Worm (Caenorhabditis elegans) whole organism, L3 larva: ENCODE data around the gene rgs-5.

Experiments used
- nhr-25 ChIP-seq: sonication (generic microtip); optimal IDR thresholded peaks from 2 replicates; lab custom pipeline; 2017; ENCODE audit warnings: missing biosample characterization, missing genetic modification characterization
- tbx-2 ChIP-seq: sonication (generic microtip); optimal IDR thresholded peaks from 2 replicates; lab custom pipeline; 2016; ENCODE audit warnings: mild to moderate bottlenecking, missing genetic modification characterization, missing compliant biosample characterization
- ztf-4 ChIP-seq: fragments of 150-350 bp; optimal IDR thresholded peaks from 2 replicates; lab custom pipeline; 2014; ENCODE audit warnings: missing biosample characterization, missing genetic modification characterization

DNA sequence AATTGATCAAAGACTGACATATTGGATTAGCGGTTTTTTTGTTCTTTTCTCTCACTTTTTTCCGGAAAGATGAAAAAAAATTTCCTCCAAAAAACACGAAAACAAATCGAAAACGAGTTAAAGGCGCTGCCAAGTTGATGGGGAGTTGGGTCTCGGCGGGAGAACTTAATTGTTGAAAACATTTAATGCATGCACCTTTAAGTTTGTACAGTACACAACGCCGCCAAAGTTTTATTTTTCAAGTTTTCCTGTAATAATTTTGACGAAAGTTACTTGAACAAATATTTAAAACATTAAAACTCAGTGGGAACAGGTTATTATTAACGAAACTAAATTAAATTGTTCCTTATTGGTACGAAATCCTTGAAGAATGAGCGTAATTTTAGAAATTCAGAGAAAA, 3.1 kb downstream of the rgs-5 start:
- TF ChIP-seq nhr-25 (no peak), tbx-2 (no peak), ztf-4 (tag; lab: Kevin White, UChicago) (no peak)
